Worm (Caenorhabditis elegans): ENCODE measurements around the gene srz-60.

The srz-60 gene

DNA sequence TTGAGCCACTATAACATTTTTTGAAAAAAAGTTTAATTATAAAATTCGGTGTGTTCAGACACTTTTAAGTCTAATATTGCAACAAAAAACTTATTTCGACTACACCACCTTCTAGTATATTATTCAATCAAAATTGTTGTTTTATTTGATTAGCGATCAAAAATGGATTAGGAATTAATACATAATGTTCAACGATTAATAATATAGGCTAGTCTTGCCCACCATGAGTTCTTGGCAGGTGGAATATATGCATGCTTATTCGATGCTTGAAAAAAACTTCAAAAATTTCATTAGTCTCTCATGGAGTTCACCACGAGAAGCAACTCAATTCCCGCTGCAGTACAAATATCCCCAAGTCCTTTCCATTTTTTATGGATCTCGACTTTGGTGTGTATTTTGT lies 7.3 kb downstream of the srz-60 start, which contains the start of gene srz-32:
TSS of gene srz-32 (plus strand) at position 301 of the 400 bp plus-strand sequence.
- TF ChIP-seq nhr-77 (tag; optimal IDR thresholded peaks at IDR 0.05) (no peak), zip-2 (tag; optimal IDR thresholded peaks at IDR 0.05) (no peak), madf-9 (GFP tag; conservative IDR thresholded peaks at IDR 0.05) (no peak), arid-1 (GFP tag; conservative IDR thresholded peaks at IDR 0.05) (no peak), egl-27 (tag; optimal IDR thresholded peaks at IDR 0.05) (no peak), ctbp-1 (GFP tag; IDR thresholded peaks at IDR 0.05) (no peak), aha-1 (tag) (no peak), F37D6.2 (tag; optimal IDR thresholded peaks at IDR 0.05) (no peak), fkh-10 (GFP tag; optimal IDR thresholded peaks at IDR 0.05) (no peak), daf-8 (GFP tag; IDR thresholded peaks at IDR 0.05) (no peak), aly-2 (tag; optimal IDR thresholded peaks at IDR 0.05) (no peak), duxl-1 (tag; optimal IDR thresholded peaks at IDR 0.05; ENCODE audit: poor library complexity) (no peak), ces-1 (GFP tag; optimal IDR thresholded peaks at IDR 0.05) (no peak), T20F7.1 (GFP tag; optimal IDR thresholded peaks at IDR 0.05) (no peak), mep-1 (tag; optimal IDR thresholded peaks at IDR 0.05) (no peak), mes-2 (tag; optimal IDR thresholded peaks at IDR 0.05; ENCODE audit: poor library complexity, severe bottlenecking) (no peak), daf-19 (GFP tag; conservative IDR thresholded peaks at IDR 0.05) (no peak), R02D3.7 (tag; optimal IDR thresholded peaks at IDR 0.05) (no peak), zfp-3 (GFP tag; conservative IDR thresholded peaks at IDR 0.05) (no peak), ceh-82 (tag; optimal IDR thresholded peaks at IDR 0.05) (no peak)

DNA sequence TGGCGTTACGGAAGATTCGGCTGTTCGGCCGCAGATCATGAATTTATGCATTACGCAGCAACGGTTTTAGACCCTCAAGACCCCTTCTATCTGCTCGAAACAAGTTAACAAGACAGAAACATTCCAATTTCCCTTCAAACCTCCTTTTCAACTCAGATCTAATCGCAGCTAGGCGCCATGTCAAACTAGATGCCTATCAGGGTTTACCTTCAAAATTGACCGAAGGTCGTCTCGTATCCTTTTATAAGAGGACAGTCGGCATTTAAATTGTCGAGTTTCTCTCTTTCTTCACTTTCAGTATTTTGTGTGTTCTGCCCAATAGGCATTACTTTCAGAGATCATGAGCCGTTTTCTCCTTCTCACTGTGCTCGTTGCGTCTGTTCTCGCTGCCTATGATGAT lies 9.3 kb downstream of the srz-60 start, which contains the start of gene grd-13:
TSS of gene grd-13 (plus strand) at position 291 of the 400 bp plus-strand sequence.
- TF ChIP-seq R02D3.7 (tag; optimal IDR thresholded peaks at IDR 0.05) (no peak), F37D6.2 (tag; optimal IDR thresholded peaks at IDR 0.05) (no peak), unc-62 (GFP tag; optimal IDR thresholded peaks at IDR 0.05 in 1 of 2) (peak in 1 of 2 experiments; percentile 32), unc-62 (tag; optimal IDR thresholded peaks at IDR 0.05) (no peak)

DNA sequence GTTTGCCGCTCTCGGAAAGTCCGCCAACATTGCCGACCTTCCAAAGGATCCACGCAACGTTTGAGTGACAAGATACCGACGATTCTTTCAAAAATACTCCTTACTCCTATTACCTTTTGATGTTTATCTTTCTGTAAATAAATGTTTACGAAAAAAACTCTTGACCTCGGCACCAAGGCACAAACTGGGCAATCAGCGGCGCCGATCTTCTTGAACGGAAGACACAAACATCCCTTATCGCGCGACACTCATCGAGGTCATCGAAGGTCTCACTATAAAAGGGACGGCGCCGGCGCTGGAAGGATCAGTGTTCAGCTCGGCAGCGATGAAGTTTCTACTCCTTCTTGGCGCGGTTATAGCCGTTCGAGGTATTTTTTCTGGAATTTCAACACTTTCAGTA lies 10.7 kb downstream of the srz-60 start, which contains the start of gene grd-3:
TSS of gene grd-3 (plus strand) at position 302 of the 400 bp plus-strand sequence.
- no peak for TF ChIP-seq gei-8 (GFP tag; optimal IDR thresholded peaks at IDR 0.05)
- no peak for TF ChIP-seq dmd-8 (GFP tag; IDR thresholded peaks at IDR 0.05)
- no peak for TF ChIP-seq set-16 (GFP tag; IDR thresholded peaks at IDR 0.05)
- no peak for TF ChIP-seq Y105C5A.15 (GFP tag; IDR thresholded peaks at IDR 0.05)
- no peak for TF ChIP-seq ama-1 (optimal IDR thresholded peaks at IDR 0.05)
- no peak for TF ChIP-seq lin-38 (GFP tag; IDR thresholded peaks at IDR 0.05)
- TF ChIP-seq F10B5.3 (tag; optimal IDR thresholded peaks at IDR 0.05), result no peak
- no peak for TF ChIP-seq snpc-4 (tag; optimal IDR thresholded peaks at IDR 0.05)

DNA sequence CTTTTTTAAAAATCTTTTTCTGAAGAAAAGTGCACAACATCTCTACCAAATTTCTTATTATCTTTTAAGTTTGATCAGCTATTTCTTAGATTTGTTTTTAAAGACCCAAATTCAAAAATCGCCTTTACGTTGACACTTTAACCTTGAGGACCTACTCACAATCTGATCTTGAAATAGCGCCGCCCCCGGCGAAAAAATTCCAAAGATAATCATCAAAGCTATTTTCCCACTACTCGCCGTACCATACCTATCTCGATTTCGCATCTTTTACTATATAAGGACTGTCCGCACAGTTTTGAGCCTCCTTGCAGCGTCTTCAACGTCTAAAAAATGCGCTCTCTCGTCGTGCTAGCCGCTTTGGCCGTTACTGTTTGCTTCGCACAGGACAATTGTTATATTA lies 12.1 kb downstream of the srz-60 start, which contains the start of gene grd-10:
TSS of gene grd-10 (plus strand) at position 208 of the 400 bp plus-strand sequence.
- TF ChIP-seq hlh-30 (tag; optimal IDR thresholded peaks at IDR 0.05; ENCODE audit: insufficient read depth), result no peak
- no peak for TF ChIP-seq nhr-6 (tag; optimal IDR thresholded peaks at IDR 0.05)
- TF ChIP-seq ZK546.5 (tag; optimal IDR thresholded peaks at IDR 0.05), result no peak
- no peak for TF ChIP-seq T26A8.4 (GFP tag; IDR thresholded peaks at IDR 0.05)
- no peak for TF ChIP-seq fkh-10 (GFP tag; optimal IDR thresholded peaks at IDR 0.05)
- no peak for TF ChIP-seq unc-39 (tag; optimal IDR thresholded peaks at IDR 0.05)
- TF ChIP-seq nhr-77 (tag; optimal IDR thresholded peaks at IDR 0.05), result no peak
- TF ChIP-seq Y105C5A.15 (GFP tag; IDR thresholded peaks at IDR 0.05), result no peak
- no peak for TF ChIP-seq nhr-41 (GFP tag; IDR thresholded peaks at IDR 0.05)

DNA sequence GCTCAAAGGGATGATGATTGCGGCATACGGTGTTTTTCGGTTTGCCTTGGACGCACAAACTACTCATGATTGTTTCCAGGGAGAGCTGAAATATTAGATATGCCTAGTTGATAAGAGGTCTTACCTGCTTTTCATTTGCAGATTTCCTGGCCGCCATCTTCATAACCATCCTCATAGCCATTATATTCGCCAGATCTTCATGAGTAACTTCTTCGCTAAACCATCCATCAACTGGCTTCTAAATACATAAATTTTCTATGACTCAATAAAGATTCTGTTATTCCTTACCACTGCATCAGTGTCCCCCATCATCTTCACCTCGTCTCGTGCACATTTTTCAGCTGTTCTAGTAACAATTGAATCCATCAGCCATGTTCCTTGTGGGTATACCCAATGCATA lies 13.8 kb downstream of the srz-60 start:
- TF ChIP-seq zfp-2 (tag; optimal IDR thresholded peaks at IDR 0.05) (no peak), aha-1 (tag) (peak; percentile 95)
